Worm (Caenorhabditis elegans) whole organism, L3 larva: ENCODE data around the gene gad-3.

Experiments used
- ceh-16 ChIP-seq: sonication (generic microtip); optimal IDR thresholded peaks from 2 replicates; lab custom pipeline; 2017; ENCODE audit warnings: missing biosample characterization, missing genetic modification characterization
- ceh-82 ChIP-seq: fragments of 150-350 bp; optimal IDR thresholded peaks from 2 replicates; lab custom pipeline; 2014; ENCODE audit warnings: missing biosample characterization, missing genetic modification characterization
- ceh-9 ChIP-seq: sonication (generic microtip); optimal IDR thresholded peaks from 2 replicates; lab custom pipeline; 2018; ENCODE audit warnings: missing biosample characterization, missing genetic modification characterization
- daf-12 ChIP-seq: fragments of 150-350 bp; optimal IDR thresholded peaks from 2 replicates; lab custom pipeline; 2014; ENCODE audit warnings: missing biosample characterization, missing genetic modification reagents, missing genetic modification characterization
- egl-27 ChIP-seq: sonication (generic microtip); optimal IDR thresholded peaks from 4 replicates; lab custom pipeline; 2017; ENCODE audit warnings: missing biosample characterization, missing genetic modification reagents, missing genetic modification characterization
- egl-5 ChIP-seq: fragments of 150-350 bp; optimal IDR thresholded peaks from 2 replicates; lab custom pipeline; 2017; ENCODE audit warnings: missing biosample characterization, missing genetic modification reagents, missing genetic modification characterization, inconsistent platforms
- elt-1 ChIP-seq: fragments of 150-350 bp; optimal IDR thresholded peaks from 2 replicates; lab custom pipeline; 2014; ENCODE audit warnings: missing biosample characterization, missing genetic modification characterization
- elt-2 ChIP-seq: sonication (generic microtip); optimal IDR thresholded peaks from 2 replicates; lab custom pipeline; 2016; ENCODE audit warnings: missing genetic modification reagents, mild to moderate bottlenecking, missing genetic modification characterization, missing compliant biosample characterization
- elt-3 ChIP-seq, 3 experiments: fragments of 150-350 bp in 1 of 3; sonication (generic microtip) in 2 of 3; optimal IDR thresholded peaks; 2 replicates in 2 of 3; 4 replicates in 1 of 3; lab custom pipeline; 2014 to 2017; ENCODE audit warnings: missing biosample characterization in 3 of 3, missing genetic modification characterization in 3 of 3
- eor-1 ChIP-seq, 2 experiments: fragments of 150-350 bp; optimal IDR thresholded peaks; 2 replicates each; lab custom pipeline; 2014 to 2018; ENCODE audit warnings: missing biosample characterization in 2 of 2, missing genetic modification characterization in 2 of 2
- fkh-10 ChIP-seq: sonication (generic microtip); optimal IDR thresholded peaks from 2 replicates; lab custom pipeline; 2017; ENCODE audit warnings: missing biosample characterization, missing genetic modification reagents, missing genetic modification characterization
- fos-1 ChIP-seq: fragments of 150-350 bp; optimal IDR thresholded peaks from 2 replicates; lab custom pipeline; 2014; ENCODE audit warnings: missing biosample characterization, missing genetic modification characterization
- hmg-11 ChIP-seq: sonication (generic microtip); optimal IDR thresholded peaks from 2 replicates; lab custom pipeline; 2016; ENCODE audit warnings: missing genetic modification characterization, missing compliant biosample characterization
- jun-1 ChIP-seq: fragments of 150-350 bp; optimal IDR thresholded peaks from 2 replicates; lab custom pipeline; 2014; ENCODE audit warnings: missing biosample characterization, missing genetic modification reagents, missing genetic modification characterization
- lin-15B ChIP-seq: fragments of 150-350 bp; optimal IDR thresholded peaks from 2 replicates; lab custom pipeline; 2014; ENCODE audit warnings: missing biosample characterization, missing genetic modification characterization
- lin-39 ChIP-seq: fragments of 150-350 bp; optimal IDR thresholded peaks from 2 replicates; lab custom pipeline; 2018; ENCODE audit warnings: missing biosample characterization, missing genetic modification reagents, missing genetic modification characterization
- mml-1 ChIP-seq: fragments of 150-350 bp; sonication (generic microtip); optimal IDR thresholded peaks from 3 replicates; lab custom pipeline; 2014; ENCODE audit warnings: missing biosample characterization, missing genetic modification characterization
- nfya-1 ChIP-seq: sonication (generic microtip); optimal IDR thresholded peaks from 2 replicates; lab custom pipeline; 2017; ENCODE audit warnings: missing genetic modification characterization, mild to moderate bottlenecking, missing compliant biosample characterization, antibody characterized with exemption, moderate library complexity; ENCODE audit not compliant: insufficient read depth
- nhr-11 ChIP-seq: fragments of 150-350 bp; optimal IDR thresholded peaks from 2 replicates; lab custom pipeline; 2014; ENCODE audit warnings: missing biosample characterization, missing genetic modification characterization
- nhr-12 ChIP-seq: fragments of 150-350 bp; optimal IDR thresholded peaks from 2 replicates; lab custom pipeline; 2014; ENCODE audit warnings: missing biosample characterization, missing genetic modification characterization
- nhr-23 ChIP-seq: fragments of 150-350 bp; optimal IDR thresholded peaks from 2 replicates; lab custom pipeline; 2014; ENCODE audit warnings: missing biosample characterization, missing genetic modification reagents, missing genetic modification characterization
- nhr-237 ChIP-seq: fragments of 150-350 bp; optimal IDR thresholded peaks from 2 replicates; lab custom pipeline; 2014; ENCODE audit warnings: missing biosample characterization, missing genetic modification characterization
- nhr-25 ChIP-seq: sonication (generic microtip); optimal IDR thresholded peaks from 2 replicates; lab custom pipeline; 2017; ENCODE audit warnings: missing biosample characterization, missing genetic modification characterization
- nhr-28 ChIP-seq: fragments of 150-350 bp; optimal IDR thresholded peaks from 2 replicates; lab custom pipeline; 2014; ENCODE audit warnings: missing biosample characterization, missing genetic modification characterization
- nhr-43 ChIP-seq: sonication (generic microtip); optimal IDR thresholded peaks from 2 replicates; lab custom pipeline; 2016; ENCODE audit warnings: mild to moderate bottlenecking, missing genetic modification characterization, missing compliant biosample characterization; ENCODE audit not compliant: poor library complexity, severe bottlenecking
- nhr-76 ChIP-seq: fragments of 150-350 bp; sonication (generic microtip); optimal IDR thresholded peaks from 5 replicates; lab custom pipeline; 2014; ENCODE audit warnings: missing biosample characterization, missing genetic modification characterization
- pqm-1 ChIP-seq: fragments of 150-350 bp; optimal IDR thresholded peaks from 2 replicates; lab custom pipeline; 2017; ENCODE audit warnings: missing biosample characterization, missing genetic modification characterization, inconsistent platforms
- sea-2 ChIP-seq: fragments of 150-350 bp; sonication (generic microtip); optimal IDR thresholded peaks from 4 replicates; lab custom pipeline; 2014; ENCODE audit warnings: missing biosample characterization, missing genetic modification reagents, missing genetic modification characterization
- skn-1 ChIP-seq: fragments of 150-350 bp; optimal IDR thresholded peaks from 2 replicates; lab custom pipeline; 2014; ENCODE audit warnings: missing biosample characterization, missing genetic modification characterization
- snpc-4 ChIP-seq: fragments of 150-350 bp; optimal IDR thresholded peaks from 2 replicates; lab custom pipeline; 2014; ENCODE audit warnings: missing biosample characterization, missing genetic modification characterization
- unc-62 ChIP-seq: fragments of 150-350 bp; sonication (generic microtip); optimal IDR thresholded peaks from 4 replicates; lab custom pipeline; 2014; ENCODE audit warnings: missing biosample characterization, missing genetic modification reagents, missing genetic modification characterization
- zag-1 ChIP-seq: fragments of 150-350 bp; optimal IDR thresholded peaks from 2 replicates; lab custom pipeline; 2014; ENCODE audit warnings: missing biosample characterization, missing genetic modification characterization
- ztf-11 ChIP-seq: fragments of 150-350 bp; optimal IDR thresholded peaks from 2 replicates; lab custom pipeline; 2014; ENCODE audit warnings: missing biosample characterization, missing genetic modification characterization
- ztf-4 ChIP-seq: fragments of 150-350 bp; optimal IDR thresholded peaks from 2 replicates; lab custom pipeline; 2014; ENCODE audit warnings: missing biosample characterization, missing genetic modification characterization

Gene gad-3

ce11 chrV:9146849-9147557 is 25.8 kb downstream of the gad-3 start, which contains the start of gene spl-2:
Gene spl-2 (minus strand): TSS chrV:9146899.
- TF ChIP-seq ceh-16 (tag; lab: Kevin White, UChicago): no peak
- TF ChIP-seq nhr-237 (tag; lab: Kevin White, UChicago): no peak
- no peak for TF ChIP-seq sea-2 (GFP tag; lab: Kevin White, UChicago)
- no peak for TF ChIP-seq fkh-10 (GFP tag; lab: Kevin White, UChicago)
- TF ChIP-seq elt-1: peak; percentile 51
- TF ChIP-seq ztf-4 (tag; lab: Kevin White, UChicago): no peak
- peak; percentile 47 for TF ChIP-seq nhr-23 (tag; lab: Kevin White, UChicago)
- TF ChIP-seq eor-1 (tag; optimal IDR thresholded peaks at IDR 0.05; lab: Kevin White, UChicago): no peak
- no peak for TF ChIP-seq snpc-4 (tag; lab: Kevin White, UChicago)
- TF ChIP-seq ztf-11 (tag; lab: Kevin White, UChicago): no peak
- no peak for TF ChIP-seq jun-1 (tag; lab: Kevin White, UChicago)
- peak; percentile 6 for TF ChIP-seq nfya-1 (tag; lab: Kevin White, UChicago)
- TF ChIP-seq zag-1 (tag; lab: Kevin White, UChicago): no peak
- no peak for TF ChIP-seq ceh-9 (tag; lab: Kevin White, UChicago)
- no peak for TF ChIP-seq hmg-11 (tag; lab: Kevin White, UChicago)
- peak; percentile 34 for TF ChIP-seq elt-2 (tag; lab: Kevin White, UChicago)
- no peak for TF ChIP-seq skn-1 (tag; lab: Kevin White, UChicago)
- TF ChIP-seq daf-12 (tag; lab: Kevin White, UChicago): no peak
- no peak for TF ChIP-seq egl-5
- no peak for TF ChIP-seq mml-1 (tag; lab: Kevin White, UChicago)
- TF ChIP-seq lin-39 (tag; lab: Kevin White, UChicago): no peak
- no peak for TF ChIP-seq pqm-1 (tag; lab: Kevin White, UChicago)
- TF ChIP-seq lin-15B (tag; lab: Kevin White, UChicago): no peak
- TF ChIP-seq nhr-25 (tag; lab: Kevin White, UChicago): peak; percentile 67
- TF ChIP-seq nhr-11: no peak
- TF ChIP-seq nhr-43: peak; percentile 76
- TF ChIP-seq nhr-12 (tag; lab: Kevin White, UChicago): no peak
- no peak for TF ChIP-seq ceh-82 (tag; lab: Kevin White, UChicago)
- TF ChIP-seq nhr-28 (tag; lab: Kevin White, UChicago): no peak

DNA sequence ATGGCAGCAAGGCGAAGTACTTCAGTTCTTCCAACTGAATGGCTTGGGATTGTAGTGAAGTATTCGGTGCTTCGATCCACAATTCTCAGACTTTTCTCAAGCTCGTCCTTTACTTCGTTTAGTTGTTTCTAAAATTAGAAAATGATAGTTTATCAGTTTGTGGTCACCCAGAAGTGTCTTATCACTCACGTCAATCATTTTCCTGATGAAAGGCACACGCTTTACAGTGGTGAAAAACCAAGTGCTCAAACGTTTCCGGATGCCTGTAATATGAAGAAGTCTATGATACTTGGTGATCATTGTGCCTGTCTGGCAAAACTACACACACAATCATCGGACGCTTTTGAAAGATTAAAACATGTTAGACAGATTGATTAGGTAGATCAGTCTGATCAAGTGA is 26.6 kb downstream of the gad-3 start:
- TF ChIP-seq pqm-1 (tag; lab: Kevin White, UChicago): peak; percentile 13
- TF ChIP-seq elt-2 (tag; lab: Kevin White, UChicago): peak; percentile 68
- TF ChIP-seq snpc-4 (tag; lab: Kevin White, UChicago): no peak
- TF ChIP-seq sea-2 (GFP tag; lab: Kevin White, UChicago): no peak
- TF ChIP-seq elt-3 (tag; optimal IDR thresholded peaks at IDR 0.05; lab: Kevin White, UChicago): no peak
- TF ChIP-seq ceh-9 (tag; lab: Kevin White, UChicago): no peak
- no peak for TF ChIP-seq daf-12 (tag; lab: Kevin White, UChicago)
- no peak for TF ChIP-seq nhr-237 (tag; lab: Kevin White, UChicago)
- no peak for TF ChIP-seq fos-1 (tag; lab: Kevin White, UChicago)
- TF ChIP-seq, all 47 proteins: peak for 2

DNA sequence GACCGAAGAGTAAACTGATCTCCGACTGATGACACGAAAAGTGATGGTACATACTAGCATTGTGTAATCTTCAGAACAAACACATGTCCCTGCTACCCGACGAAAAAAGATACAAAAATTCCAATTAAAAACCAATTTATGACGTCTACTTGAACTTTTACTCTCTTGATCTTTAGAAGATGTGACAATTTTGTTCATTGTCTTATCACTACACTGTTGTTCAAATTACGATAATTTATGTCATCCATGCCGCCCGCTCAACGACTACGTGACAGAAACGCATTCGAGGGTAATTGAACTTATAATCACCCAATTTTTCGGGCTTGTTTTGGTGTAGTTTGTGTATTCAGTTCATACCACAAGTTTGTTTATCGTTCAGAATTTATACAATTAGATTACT is 28.9 kb downstream of the gad-3 start:
- TF ChIP-seq nhr-23 (tag; lab: Kevin White, UChicago): peak; percentile 5
- TF ChIP-seq egl-27 (tag; lab: Kevin White, UChicago): no peak
- TF ChIP-seq nhr-25 (tag; lab: Kevin White, UChicago): peak; percentile 25

DNA sequence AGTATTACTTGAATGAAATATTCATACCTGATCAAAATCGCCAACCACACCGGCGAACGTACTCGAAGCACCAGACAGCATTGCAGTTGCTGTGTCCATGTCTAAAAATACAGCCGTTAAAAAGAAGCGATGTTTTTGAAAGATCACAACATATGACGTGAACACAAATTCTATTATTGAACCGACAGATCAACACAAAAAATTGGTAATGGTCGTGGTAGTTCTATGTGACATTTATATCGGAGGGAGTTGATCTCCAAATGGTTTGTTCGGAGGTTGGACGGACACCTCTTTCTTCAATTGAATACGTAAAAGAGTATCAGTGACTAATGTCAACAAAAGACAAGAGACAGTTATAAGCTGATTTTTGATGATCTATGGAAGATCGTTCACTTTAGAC is 31.5 kb downstream of the gad-3 start, which contains the start of gene pitr-3:
pitr-3 (minus strand) TSS at position 101 of the 400 bp plus-strand sequence.
- TF ChIP-seq zag-1 (tag; lab: Kevin White, UChicago) (no peak), jun-1 (tag; lab: Kevin White, UChicago) (no peak), unc-62 (no peak), skn-1 (tag; lab: Kevin White, UChicago) (no peak), nhr-76 (no peak), eor-1 (tag; optimal IDR thresholded peaks at IDR 0.05; lab: Kevin White, UChicago) (no peak), nhr-12 (tag; lab: Kevin White, UChicago) (no peak), fos-1 (tag; lab: Kevin White, UChicago) (no peak), daf-12 (tag; lab: Kevin White, UChicago) (no peak)
